Fruit fly (Drosophila melanogaster) whole organism, embryonic: ENCODE results near the gene mgr.

Experiments used
- ATbp ChIP-seq: fragments of 200-800 bp; sonication (Bioruptor generic); optimal IDR thresholded peaks from 2 replicates; lab custom pipeline; 2017; ENCODE audit warnings: missing biosample characterization, mild to moderate bottlenecking, missing genetic modification characterization, missing genetic modification reagents
- Awh ChIP-seq: fragments of 200-800 bp; sonication (Bioruptor generic); IDR thresholded peaks from 2 replicates; pipeline ENCODE4, ENCODE4 v1.3.6; 2022; ENCODE audit warnings: missing biosample characterization, missing genetic modification characterization
- CG10274 ChIP-seq: fragments of 200-800 bp; sonication (Bioruptor generic); optimal IDR thresholded peaks from 3 replicates; lab custom pipeline; 2017; ENCODE audit warnings: missing biosample characterization, mild to moderate bottlenecking, missing genetic modification characterization
- CG11398 ChIP-seq: fragments of 200-800 bp; sonication (Bioruptor generic); optimal IDR thresholded peaks from 2 replicates; lab custom pipeline; 2016; ENCODE audit warnings: missing biosample characterization, missing genetic modification characterization
- CG11560 ChIP-seq: fragments of 200-800 bp; sonication (Bioruptor generic); IDR thresholded peaks from 3 replicates; pipeline ENCODE4 v1.3.6; 2022; ENCODE audit warnings: missing biosample characterization, missing genetic modification characterization
- CG13894 ChIP-seq: fragments of 200-800 bp; sonication (Bioruptor generic); optimal IDR thresholded peaks from 3 replicates; lab custom pipeline; 2018; ENCODE audit warnings: missing biosample characterization, mild to moderate bottlenecking, missing genetic modification characterization, moderate library complexity
- CG14441 ChIP-seq: fragments of 200-800 bp; sonication (Bioruptor generic); IDR thresholded peaks from 2 replicates; pipeline ENCODE4 v1.3.6; 2022; ENCODE audit warnings: missing biosample characterization, missing genetic modification characterization
- CG14965 ChIP-seq: fragments of 200-800 bp; sonication (Bioruptor generic); optimal IDR thresholded peaks from 2 replicates; lab custom pipeline; 2016; ENCODE audit warnings: missing biosample characterization, missing genetic modification characterization, borderline replicate concordance
- CG15479 ChIP-seq: fragments of 200-800 bp; sonication (Bioruptor generic); optimal IDR thresholded peaks from 3 replicates; lab custom pipeline; 2019; ENCODE audit warnings: missing biosample characterization, mild to moderate bottlenecking, missing genetic modification characterization, moderate library complexity
- CG17612 ChIP-seq: fragments of 200-800 bp; sonication (Bioruptor generic); IDR thresholded peaks from 2 replicates; pipeline ENCODE4 v1.3.6; 2022; ENCODE audit warnings: missing biosample characterization, missing genetic modification characterization
- CG30403 ChIP-seq: fragments of 200-800 bp; sonication (Bioruptor generic); optimal IDR thresholded peaks from 3 replicates; lab custom pipeline; 2016; ENCODE audit warnings: missing biosample characterization, missing genetic modification characterization
- CG31388 ChIP-seq: fragments of 200-800 bp; sonication (Bioruptor generic); optimal IDR thresholded peaks from 2 replicates; lab custom pipeline; 2016; ENCODE audit warnings: missing biosample characterization, missing genetic modification characterization
- CG34224 ChIP-seq: fragments of 200-800 bp; sonication (Bioruptor generic); IDR thresholded peaks from 3 replicates; pipeline ENCODE4 v1.3.6; 2022; ENCODE audit warnings: missing biosample characterization, missing genetic modification characterization; ENCODE audit not compliant: partially characterized antibody
- CG5180 ChIP-seq: fragments of 200-800 bp; sonication (Bioruptor generic); optimal IDR thresholded peaks from 3 replicates; lab custom pipeline; 2017; ENCODE audit warnings: missing biosample characterization, missing genetic modification characterization, mild to moderate bottlenecking, moderate library complexity, missing genetic modification reagents
- CG6689 ChIP-seq: fragments of 200-800 bp; sonication (Bioruptor generic); IDR thresholded peaks from 2 replicates; pipeline ENCODE4 v1.3.6; 2022; ENCODE audit warnings: missing biosample characterization, missing genetic modification characterization
- CG6791 ChIP-seq: fragments of 200-800 bp; sonication (Bioruptor generic); IDR thresholded peaks from 3 replicates; pipeline ENCODE4 v1.3.6; 2022; ENCODE audit warnings: missing biosample characterization, missing genetic modification characterization; ENCODE audit not compliant: partially characterized antibody
- CG7372 ChIP-seq: fragments of 200-800 bp; sonication (Bioruptor generic); IDR thresholded peaks from 2 replicates; pipeline ENCODE4 v1.3.6; 2022; ENCODE audit warnings: missing biosample characterization, missing genetic modification characterization
- CG7963 ChIP-seq: fragments of 200-800 bp; sonication (Bioruptor generic); IDR thresholded peaks from 3 replicates; pipeline ENCODE4 v1.3.6; 2022; ENCODE audit warnings: missing biosample characterization, missing genetic modification characterization; ENCODE audit not compliant: partially characterized antibody
- CG8290 ChIP-seq, 3 experiments: fragments of 200-800 bp; sonication (Bioruptor generic); optimal IDR thresholded peaks; 2 replicates each; lab custom pipeline; 2016 to 2019; ENCODE audit warnings: missing biosample characterization in 3 of 3, missing genetic modification characterization in 3 of 3, mild to moderate bottlenecking in 2 of 3, moderate library complexity in 1 of 3
- CG8924 ChIP-seq: fragments of 200-800 bp; optimal IDR thresholded peaks from 3 replicates; lab custom pipeline; 2019; ENCODE audit warnings: missing biosample characterization, mild to moderate bottlenecking, missing genetic modification characterization, moderate library complexity
- CTCF ChIP-seq: fragments of 200-800 bp; sonication (Bioruptor generic); optimal IDR thresholded peaks from 2 replicates; lab custom pipeline; 2017; ENCODE audit warnings: missing biosample characterization, mild to moderate bottlenecking, missing genetic modification characterization, moderate library complexity
- CrebB ChIP-seq: fragments of 200-800 bp; sonication (Bioruptor generic); optimal IDR thresholded peaks from 3 replicates; lab custom pipeline; 2018; ENCODE audit warnings: missing biosample characterization, mild to moderate bottlenecking, missing genetic modification characterization
- Doc3 ChIP-seq: fragments of 200-800 bp; sonication (Bioruptor generic); IDR thresholded peaks from 3 replicates; pipeline ENCODE4 v1.3.6; 2022; ENCODE audit warnings: missing biosample characterization, missing genetic modification characterization; ENCODE audit not compliant: partially characterized antibody
- Elba2 ChIP-seq: fragments of 200-800 bp; sonication (Bioruptor generic); optimal IDR thresholded peaks from 3 replicates; lab custom pipeline; 2016; ENCODE audit warnings: missing biosample characterization, missing genetic modification characterization
- H15 ChIP-seq: fragments of 200-800 bp; sonication (Bioruptor generic); IDR thresholded peaks from 3 replicates; pipeline ENCODE4 v1.3.6; 2022; ENCODE audit warnings: missing biosample characterization, missing genetic modification characterization
- HLHmδ ChIP-seq: fragments of 200-800 bp; sonication (Bioruptor generic); optimal IDR thresholded peaks from 2 replicates; lab custom pipeline; 2018; ENCODE audit warnings: missing biosample characterization, mild to moderate bottlenecking, missing genetic modification characterization, moderate library complexity
- Meics ChIP-seq: fragments of 200-800 bp; sonication (Bioruptor generic); optimal IDR thresholded peaks from 2 replicates; lab custom pipeline; 2017; ENCODE audit warnings: missing biosample characterization, mild to moderate bottlenecking, missing genetic modification characterization
- Mes4 ChIP-seq: fragments of 200-800 bp; sonication (Bioruptor generic); optimal IDR thresholded peaks from 2 replicates; lab custom pipeline; 2016; ENCODE audit warnings: missing biosample characterization, missing genetic modification characterization
- NK7.1 ChIP-seq: fragments of 200-800 bp; sonication (Bioruptor generic); optimal IDR thresholded peaks from 3 replicates; lab custom pipeline; 2016; ENCODE audit warnings: missing biosample characterization, missing genetic modification characterization
- Stat92E ChIP-seq, 3 experiments: fragments of >200 bp in 2 of 3; fragments of 200-800 bp in 1 of 3; sonication (Bioruptor generic) in 1 of 3; optimal IDR thresholded peaks; 2 replicates each; lab custom pipeline; 2017 to 2019; ENCODE audit warnings: missing biosample characterization in 3 of 3, missing genetic modification characterization in 3 of 3, mild to moderate bottlenecking in 1 of 3, moderate library complexity in 1 of 3
- Taf1 ChIP-seq: fragments of 200-800 bp; sonication (Bioruptor generic); IDR thresholded peaks from 2 replicates; pipeline ENCODE4 v1.3.6; 2022; ENCODE audit warnings: missing biosample characterization, missing genetic modification characterization
- abd-A ChIP-seq: fragments of 200-800 bp; sonication (Bioruptor generic); optimal IDR thresholded peaks from 3 replicates; lab custom pipeline; 2019; ENCODE audit warnings: missing biosample characterization, mild to moderate bottlenecking, missing genetic modification characterization, moderate library complexity
- amos ChIP-seq: fragments of 200-800 bp; sonication (Bioruptor generic); IDR thresholded peaks from 2 replicates; pipeline ENCODE4 v1.3.6; 2022; ENCODE audit warnings: missing biosample characterization, missing genetic modification characterization; ENCODE audit not compliant: partially characterized antibody
- bsh ChIP-seq, 2 experiments: fragments of 200-800 bp; sonication (Bioruptor generic); optimal IDR thresholded peaks; 2 replicates each; lab custom pipeline; 2017 to 2018; ENCODE audit warnings: mild to moderate bottlenecking in 2 of 2, missing biosample characterization in 2 of 2, missing genetic modification characterization in 2 of 2, moderate library complexity in 1 of 2
- chn ChIP-seq: fragments of 200-800 bp; sonication (Bioruptor generic); optimal IDR thresholded peaks from 2 replicates; lab custom pipeline; 2016; ENCODE audit warnings: missing biosample characterization, missing genetic modification characterization
- gcm ChIP-seq: fragments of 200-800 bp; sonication (Bioruptor generic); optimal IDR thresholded peaks from 2 replicates; lab custom pipeline; 2019; ENCODE audit warnings: missing biosample characterization, mild to moderate bottlenecking, missing genetic modification characterization, moderate library complexity
- nerfin-1 ChIP-seq: fragments of 200-800 bp; sonication (Bioruptor generic); optimal IDR thresholded peaks from 3 replicates; lab custom pipeline; 2019; ENCODE audit warnings: missing biosample characterization, mild to moderate bottlenecking, missing genetic modification characterization, moderate library complexity
- phol ChIP-seq: fragments of 200-800 bp; sonication (Bioruptor generic); optimal IDR thresholded peaks from 3 replicates; lab custom pipeline; 2018; ENCODE audit warnings: missing biosample characterization, mild to moderate bottlenecking, missing genetic modification characterization, moderate library complexity
- prd ChIP-seq, 3 experiments: fragments of >200 bp in 2 of 3; fragments of 200-800 bp in 1 of 3; sonication (Bioruptor generic) in 1 of 3; optimal IDR thresholded peaks in 2 of 3; IDR thresholded peaks in 1 of 3; 2 replicates in 2 of 3; 3 replicates in 1 of 3; pipeline versions ENCODE4 v1.3.6 to Lab custom; 2017 to 2022; ENCODE audit warnings: missing biosample characterization in 1 of 3, missing genetic modification characterization in 1 of 3
- rib ChIP-seq: fragments of 200-800 bp; sonication (Bioruptor generic); IDR thresholded peaks from 2 replicates; pipeline ENCODE4 v1.3.6; 2022; ENCODE audit warnings: missing biosample characterization, missing genetic modification characterization
- shn ChIP-seq: fragments of 200-800 bp; sonication (Bioruptor generic); optimal IDR thresholded peaks from 3 replicates; lab custom pipeline; 2016; ENCODE audit warnings: missing biosample characterization, missing genetic modification characterization
- so ChIP-seq: fragments of 200-800 bp; sonication (Bioruptor generic); IDR thresholded peaks from 3 replicates; pipeline ENCODE4 v1.3.6; 2022; ENCODE audit warnings: missing biosample characterization, missing genetic modification characterization
- sqz ChIP-seq: fragments of 200-800 bp; sonication (Bioruptor generic); optimal IDR thresholded peaks from 3 replicates; lab custom pipeline; 2018; ENCODE audit warnings: missing biosample characterization, mild to moderate bottlenecking, missing genetic modification characterization
- trem ChIP-seq: fragments of 200-800 bp; optimal IDR thresholded peaks from 3 replicates; lab custom pipeline; 2019; ENCODE audit warnings: missing biosample characterization, mild to moderate bottlenecking, missing genetic modification characterization, moderate library complexity
- ttk ChIP-seq: fragments of 200-800 bp; sonication (Bioruptor generic); IDR thresholded peaks from 2 replicates; pipeline ENCODE4 v2.1.2; 2022; ENCODE audit warnings: missing biosample characterization, missing genetic modification characterization
- zfh1 ChIP-seq: fragments of 200-800 bp; sonication (Bioruptor generic); IDR thresholded peaks from 3 replicates; pipeline ENCODE4 v1.3.6; 2022; ENCODE audit warnings: missing biosample characterization, missing genetic modification characterization

Gene mgr

DNA sequence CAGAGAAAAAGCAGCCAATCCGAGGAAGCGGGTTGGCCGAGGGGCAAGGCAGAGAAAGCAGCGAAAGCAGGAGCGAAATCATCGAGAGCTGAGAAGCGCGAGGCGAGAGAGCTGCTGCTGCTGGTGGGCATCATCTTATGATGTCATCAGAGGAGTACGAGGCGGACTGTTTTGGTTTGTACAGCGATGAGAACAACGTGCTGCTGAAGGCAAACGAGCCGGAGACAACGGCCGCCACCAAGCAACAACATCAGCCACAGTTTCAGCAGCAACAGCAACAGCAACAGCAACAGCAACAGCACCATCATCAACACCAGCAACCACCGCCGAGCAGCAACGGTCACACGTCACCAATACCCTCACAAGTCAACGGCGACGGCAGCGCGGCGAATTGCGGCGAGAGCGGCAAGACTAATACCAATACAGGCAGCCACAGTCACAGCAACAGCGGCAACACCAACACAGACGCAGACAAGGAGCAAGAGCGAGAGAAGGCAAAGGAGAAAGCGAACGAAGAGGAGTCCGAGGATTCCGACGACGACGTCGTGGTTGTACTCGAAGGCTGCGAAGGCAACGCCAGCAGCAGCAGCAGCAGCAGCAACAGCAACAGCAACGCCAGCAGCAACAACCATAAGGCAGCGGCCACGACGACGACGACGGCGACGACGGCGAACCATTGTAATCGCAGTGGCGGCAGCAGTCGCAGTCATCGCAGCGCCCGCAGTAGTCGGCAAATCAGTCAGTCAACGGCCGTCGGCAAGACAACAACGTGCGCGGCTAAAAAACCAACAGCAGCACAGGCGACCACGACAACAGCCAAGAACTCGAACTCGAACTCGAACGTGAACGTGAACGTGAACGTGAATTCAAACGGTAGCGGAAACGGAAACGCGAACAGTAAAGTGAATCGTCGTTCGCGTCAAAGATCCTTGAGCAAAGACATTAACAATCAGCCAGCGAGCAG lies 37.3 kb downstream of the mgr start (continued):
- no peak for TF ChIP-seq CG11560
- TF ChIP-seq CG8290 (GFP tag; optimal IDR thresholded peaks at IDR 0.05; lab: Kevin White, UChicago), result no peak
- TF ChIP-seq CG8290 (tag; optimal IDR thresholded peaks at IDR 0.05; lab: Kevin White, UChicago), result no peak
- no peak for TF ChIP-seq CG10274 (GFP tag; lab: Kevin White, UChicago)
- TF ChIP-seq Elba2 (GFP tag; lab: Kevin White, UChicago), result no peak
- peak; percentile 36; the same call in 1 of the 3 replicates for TF ChIP-seq CG34224 (GFP tag; lab: Robert Waterston, UW)
- TF ChIP-seq CG11398, result peak; percentile 33
- peak; percentile 68 for TF ChIP-seq gcm (GFP tag; lab: Kevin White, UChicago)
- TF ChIP-seq HLHmδ (GFP tag; lab: Kevin White, UChicago), result peak; percentile 74
- TF ChIP-seq CG14965, result no peak
- TF ChIP-seq CG17612 (GFP tag; lab: Robert Waterston, UW), result no peak
- no peak for TF ChIP-seq Doc3 (GFP tag; lab: Robert Waterston, UW)
- no peak for TF ChIP-seq Meics
- 0 out of 3 replicates have a peak, but pooled peaks have one; percentile 44 for TF ChIP-seq CG7963
- no peak for TF ChIP-seq phol
- TF ChIP-seq CG8924, result peak; percentile 13
- TF ChIP-seq CG5180 (GFP tag; lab: Kevin White, UChicago), result peak; percentile 95
- no peak for TF ChIP-seq ATbp (GFP tag; lab: Kevin White, UChicago)
- no peak for TF ChIP-seq CG13894 (tag; lab: Kevin White, UChicago)
- TF ChIP-seq zfh1, result peak; percentile 48; the same call in 1 of the 3 replicates
- TF ChIP-seq CG6689, result no peak
- no peak for TF ChIP-seq CG31388 (GFP tag; lab: Kevin White, UChicago)
- peak; percentile 29 for TF ChIP-seq CrebB
- TF ChIP-seq trem (tag; lab: Kevin White, UChicago), result peak; percentile 24
- TF ChIP-seq shn (GFP tag; lab: Kevin White, UChicago), result no peak
- TF ChIP-seq Stat92E (GFP tag; optimal IDR thresholded peaks at IDR 0.05; lab: Kevin White, UChicago), result peak in 1 of 3 experiments; percentile 64
- no peak for TF ChIP-seq NK7.1 (GFP tag; lab: Kevin White, UChicago)
- TF ChIP-seq prd (optimal IDR thresholded peaks at IDR 0.05; lab: Kevin White, UChicago), result no peak
- TF ChIP-seq prd (GFP tag; IDR thresholded peaks at IDR 0.05; lab: Robert Waterston, UW), result no peak
- no peak for TF ChIP-seq rib (GFP tag; lab: Robert Waterston, UW)
- no peak for TF ChIP-seq ttk (GFP tag; lab: Robert Waterston, UW)
- TF ChIP-seq chn (GFP tag; lab: Kevin White, UChicago), result no peak
- no peak for TF ChIP-seq sqz (GFP tag; lab: Kevin White, UChicago)
- peak; percentile 28 for TF ChIP-seq CTCF
- no peak for TF ChIP-seq Taf1 (GFP tag; lab: Robert Waterston, UW)
- no peak for TF ChIP-seq Awh
- no peak for TF ChIP-seq so (GFP tag; lab: Robert Waterston, UW)
- TF ChIP-seq CG6791 (GFP tag; lab: Robert Waterston, UW), result peak; percentile 59; the same call in 1 of the 3 replicates
- TF ChIP-seq nerfin-1 (tag; lab: Kevin White, UChicago), result peak; percentile 50
- no peak for TF ChIP-seq CG30403 (GFP tag; lab: Kevin White, UChicago)
- peak in 1 of 2 experiments; percentile 20 for TF ChIP-seq bsh (GFP tag; optimal IDR thresholded peaks at IDR 0.05; lab: Kevin White, UChicago)
- no peak for TF ChIP-seq H15 (GFP tag; lab: Robert Waterston, UW)
- 0 out of 2 replicates have a peak, but pooled peaks have one; percentile 4 for TF ChIP-seq CG7372
- peak; percentile 63 for TF ChIP-seq Mes4 (GFP tag; lab: Kevin White, UChicago)
- peak; percentile 23 for TF ChIP-seq abd-A
- 0 out of 2 replicates have a peak, but pooled peaks have one; percentile 22 for TF ChIP-seq CG14441 (GFP tag; lab: Robert Waterston, UW)
- TF ChIP-seq CG15479 (GFP tag; lab: Kevin White, UChicago), result peak; percentile 15
- peak; percentile 32 for TF ChIP-seq amos (GFP tag; lab: Robert Waterston, UW)
